Worm (Caenorhabditis elegans): ENCODE measurements around the gene M01F1.9.

- TF ChIP-seq tbx-11 (GFP tag; IDR thresholded peaks at IDR 0.05): no peak
- TF ChIP-seq ets-7 (tag; optimal IDR thresholded peaks at IDR 0.05): no peak
Measured at ce11 chrIII:3520417-3520816, 21.6 kb upstream of the M01F1.9 start.
